Worm (Caenorhabditis elegans) whole organism, L4 larva: ENCODE measurements around the gene melo-3.

ENCODE experiments used
- egl-27 ChIP-seq: sonication (generic microtip); optimal IDR thresholded peaks from 3 replicates; lab custom pipeline; 2017; ENCODE audit warnings: missing biosample characterization, missing genetic modification reagents, missing genetic modification characterization
- hif-1 ChIP-seq, 2 experiments: sonication (generic microtip); optimal IDR thresholded peaks; 2 replicates each; lab custom pipeline; 2016 to 2017; ENCODE audit warnings: missing compliant biosample characterization in 2 of 2, missing genetic modification characterization in 2 of 2, missing genetic modification reagents in 2 of 2, missing genotype in 2 of 2, mild to moderate bottlenecking in 1 of 2
- hlh-30 ChIP-seq: sonication (generic microtip); optimal IDR thresholded peaks from 2 replicates; lab custom pipeline; 2017; ENCODE audit warnings: antibody characterized with exemption, mild to moderate bottlenecking, missing genetic modification characterization, missing compliant biosample characterization; ENCODE audit not compliant: insufficient read depth

DNA sequence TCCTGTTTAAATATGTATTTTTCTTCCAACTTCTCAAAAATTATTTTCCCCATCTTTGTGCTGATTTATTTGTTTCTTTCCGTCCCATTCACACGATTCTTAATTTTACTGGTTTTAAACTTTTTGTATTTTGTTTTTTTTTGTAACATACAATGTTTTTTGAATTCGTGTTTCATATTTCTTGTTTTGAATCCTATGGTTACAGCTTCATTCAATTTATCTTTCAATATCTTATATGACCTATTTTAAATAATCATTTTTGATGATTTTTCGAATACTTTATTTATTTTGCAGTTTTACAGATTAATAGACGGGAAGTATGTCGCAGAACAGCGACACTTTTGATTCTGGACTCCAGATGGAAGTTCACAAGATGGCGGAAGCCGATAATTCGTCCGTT, 31.9 kb downstream of the melo-3 start, which contains the start of gene hrde-2:
- TF ChIP-seq hlh-30 = no peak
- TF ChIP-seq egl-27 (tag; lab: Kevin White, UChicago) = no peak
- TF ChIP-seq hif-1 (tag; optimal IDR thresholded peaks at IDR 0.05; lab: Kevin White, UChicago) = no peak
